Fruit fly (Drosophila melanogaster) whole organism, embryonic: ENCODE data around the gene HIPP1.

Experiments
- Asciz ChIP-seq: fragments of 200-800 bp; sonication (Bioruptor generic); optimal IDR thresholded peaks from 2 replicates; lab custom pipeline; 2017; ENCODE audit warnings: missing biosample characterization, mild to moderate bottlenecking, missing genetic modification characterization, missing genetic modification reagents
- CG10321 ChIP-seq: fragments of 200-800 bp; sonication (Bioruptor generic); IDR thresholded peaks from 2 replicates; pipeline ENCODE4 v1.3.6; 2022; ENCODE audit warnings: missing biosample characterization, missing genetic modification characterization
- CG10654 ChIP-seq: fragments of 200-800 bp; sonication (Bioruptor generic); optimal IDR thresholded peaks from 2 replicates; lab custom pipeline; 2016; ENCODE audit warnings: missing biosample characterization, missing genetic modification characterization
- CG13775 ChIP-seq: fragments of 200-800 bp; sonication (Bioruptor generic); optimal IDR thresholded peaks from 3 replicates; lab custom pipeline; 2017; ENCODE audit warnings: missing biosample characterization, mild to moderate bottlenecking, missing genetic modification characterization
- CG14965 ChIP-seq: fragments of 200-800 bp; sonication (Bioruptor generic); optimal IDR thresholded peaks from 2 replicates; lab custom pipeline; 2016; ENCODE audit warnings: missing biosample characterization, missing genetic modification characterization, borderline replicate concordance
- CG16779 ChIP-seq: fragments of 200-800 bp; sonication (Bioruptor generic); IDR thresholded peaks from 2 replicates; pipeline ENCODE4 v1.3.6; 2022; ENCODE audit warnings: missing biosample characterization, missing genetic modification characterization
- CG16863 ChIP-seq: fragments of 200-800 bp; sonication (Bioruptor generic); optimal IDR thresholded peaks from 3 replicates; lab custom pipeline; 2016; ENCODE audit warnings: missing biosample characterization, missing genetic modification characterization
- CG17912 ChIP-seq: fragments of 200-800 bp; sonication (Bioruptor generic); optimal IDR thresholded peaks from 2 replicates; lab custom pipeline; 2018; ENCODE audit warnings: missing biosample characterization, mild to moderate bottlenecking, missing genetic modification characterization
- CG18262 ChIP-seq: fragments of 200-800 bp; optimal IDR thresholded peaks from 3 replicates; lab custom pipeline; 2019; ENCODE audit warnings: missing biosample characterization, mild to moderate bottlenecking, missing genetic modification characterization, moderate library complexity
- CG18619 ChIP-seq: fragments of 200-800 bp; sonication (Bioruptor generic); optimal IDR thresholded peaks from 3 replicates; lab custom pipeline; 2017; ENCODE audit warnings: missing biosample characterization, mild to moderate bottlenecking, missing genetic modification characterization
- CG30431 ChIP-seq: fragments of 200-800 bp; sonication (Bioruptor generic); optimal IDR thresholded peaks from 2 replicates; lab custom pipeline; 2017; ENCODE audit warnings: missing biosample characterization, missing genetic modification characterization
- CG31365 ChIP-seq: fragments of 200-800 bp; sonication (Bioruptor generic); optimal IDR thresholded peaks from 2 replicates; lab custom pipeline; 2018; ENCODE audit warnings: missing biosample characterization, mild to moderate bottlenecking, missing genetic modification characterization
- CG31388 ChIP-seq: fragments of 200-800 bp; sonication (Bioruptor generic); optimal IDR thresholded peaks from 2 replicates; lab custom pipeline; 2016; ENCODE audit warnings: missing biosample characterization, missing genetic modification characterization
- CG31441 ChIP-seq: fragments of 200-800 bp; sonication (Bioruptor generic); IDR thresholded peaks from 2 replicates; pipeline ENCODE4 v1.3.6; 2022; ENCODE audit warnings: missing biosample characterization, missing genetic modification characterization
- CG32532 ChIP-seq: fragments of 200-800 bp; sonication (Bioruptor generic); IDR thresholded peaks from 2 replicates; pipeline ENCODE4 v1.3.6; 2022; ENCODE audit warnings: missing biosample characterization, missing genetic modification characterization
- CG3847 ChIP-seq: fragments of 200-800 bp; sonication (Bioruptor generic); IDR thresholded peaks from 2 replicates; pipeline ENCODE4 v1.3.6; 2022; ENCODE audit warnings: missing biosample characterization, missing genetic modification characterization
- CG3995 ChIP-seq: fragments of 200-800 bp; sonication (Bioruptor generic); optimal IDR thresholded peaks from 3 replicates; lab custom pipeline; 2016; ENCODE audit warnings: missing biosample characterization, missing genetic modification characterization
- CG7556 ChIP-seq: fragments of 200-800 bp; sonication (Bioruptor generic); optimal IDR thresholded peaks from 2 replicates; lab custom pipeline; 2017; ENCODE audit warnings: missing biosample characterization, mild to moderate bottlenecking, missing genetic modification characterization
- CG7786 ChIP-seq: fragments of 200-800 bp; sonication (Bioruptor generic); optimal IDR thresholded peaks from 2 replicates; lab custom pipeline; 2016; ENCODE audit warnings: missing biosample characterization, missing genetic modification characterization
- CG7928 ChIP-seq: fragments of 200-800 bp; sonication (Bioruptor generic); optimal IDR thresholded peaks from 2 replicates; lab custom pipeline; 2017; ENCODE audit warnings: missing biosample characterization, mild to moderate bottlenecking, missing genetic modification characterization
- CTCF ChIP-seq: fragments of 200-800 bp; sonication (Bioruptor generic); optimal IDR thresholded peaks from 2 replicates; lab custom pipeline; 2017; ENCODE audit warnings: missing biosample characterization, mild to moderate bottlenecking, missing genetic modification characterization, moderate library complexity
- CrebB ChIP-seq: fragments of 200-800 bp; sonication (Bioruptor generic); optimal IDR thresholded peaks from 3 replicates; lab custom pipeline; 2018; ENCODE audit warnings: missing biosample characterization, mild to moderate bottlenecking, missing genetic modification characterization
- D ChIP-seq, 2 experiments: fragments of 200-800 bp in 1 of 2; fragments of >200 bp in 1 of 2; sonication (Bioruptor generic) in 1 of 2; optimal IDR thresholded peaks; 2 replicates in 1 of 2; 3 replicates in 1 of 2; lab custom pipeline; 2017; ENCODE audit warnings: mild to moderate bottlenecking in 1 of 2, missing biosample characterization in 1 of 2, missing genetic modification characterization in 1 of 2, missing genetic modification reagents in 1 of 2
- D19A ChIP-seq: fragments of 200-800 bp; optimal IDR thresholded peaks from 3 replicates; lab custom pipeline; 2019; ENCODE audit warnings: missing biosample characterization, mild to moderate bottlenecking, missing genetic modification characterization, moderate library complexity
- Ets65A ChIP-seq: fragments of 200-800 bp; sonication (Bioruptor generic); peaks from one replicate; lab custom pipeline; 2016; ENCODE audit warnings: missing biosample characterization, missing genetic modification characterization
- HHEX ChIP-seq: fragments of 200-800 bp; sonication (Bioruptor generic); optimal IDR thresholded peaks from 3 replicates; lab custom pipeline; 2017; ENCODE audit warnings: missing biosample characterization, mild to moderate bottlenecking, missing genetic modification characterization, missing genetic modification reagents
- HLHmδ ChIP-seq: fragments of 200-800 bp; sonication (Bioruptor generic); optimal IDR thresholded peaks from 2 replicates; lab custom pipeline; 2018; ENCODE audit warnings: missing biosample characterization, mild to moderate bottlenecking, missing genetic modification characterization, moderate library complexity
- Myb ChIP-seq: fragments of 200-800 bp; sonication (Bioruptor generic); optimal IDR thresholded peaks from 2 replicates; lab custom pipeline; 2016; ENCODE audit warnings: missing biosample characterization, missing genetic modification characterization
- Neu2 ChIP-seq: fragments of 200-800 bp; sonication (Bioruptor generic); optimal IDR thresholded peaks from 3 replicates; lab custom pipeline; 2016; ENCODE audit warnings: missing biosample characterization, missing genetic modification characterization, borderline replicate concordance
- Nf-YB ChIP-seq: fragments of 200-800 bp; sonication (Bioruptor generic); optimal IDR thresholded peaks from 3 replicates; lab custom pipeline; 2019; ENCODE audit warnings: missing biosample characterization, mild to moderate bottlenecking, missing genetic modification characterization, moderate library complexity
- Optix ChIP-seq: fragments of 200-800 bp; sonication (Bioruptor generic); IDR thresholded peaks from 3 replicates; pipeline ENCODE4 v1.3.6; 2022; ENCODE audit warnings: missing biosample characterization, missing genetic modification characterization
- Ravus ChIP-seq: fragments of 200-800 bp; sonication (Bioruptor generic); IDR thresholded peaks from 2 replicates; pipeline ENCODE4 v1.3.6; 2022; ENCODE audit warnings: missing biosample characterization, missing genetic modification characterization
- Sox102F ChIP-seq: fragments of 200-800 bp; sonication (Bioruptor generic); optimal IDR thresholded peaks from 2 replicates; lab custom pipeline; 2018; ENCODE audit warnings: missing biosample characterization, mild to moderate bottlenecking, missing genetic modification characterization, moderate library complexity
- TFAM ChIP-seq: fragments of 200-800 bp; sonication (Bioruptor generic); optimal IDR thresholded peaks from 2 replicates; lab custom pipeline; 2017; ENCODE audit warnings: missing biosample characterization, missing genetic modification characterization, inconsistent platforms
- Taf1 ChIP-seq: fragments of 200-800 bp; sonication (Bioruptor generic); IDR thresholded peaks from 2 replicates; pipeline ENCODE4 v1.3.6; 2022; ENCODE audit warnings: missing biosample characterization, missing genetic modification characterization
- Xbp1 ChIP-seq: fragments of 200-800 bp; sonication (Bioruptor generic); optimal IDR thresholded peaks from 3 replicates; lab custom pipeline; 2016; ENCODE audit warnings: missing biosample characterization, mild to moderate bottlenecking, missing genetic modification characterization
- amos ChIP-seq: fragments of 200-800 bp; sonication (Bioruptor generic); IDR thresholded peaks from 2 replicates; pipeline ENCODE4 v1.3.6; 2022; ENCODE audit warnings: missing biosample characterization, missing genetic modification characterization; ENCODE audit not compliant: partially characterized antibody
- ara ChIP-seq: fragments of 200-800 bp; sonication (Bioruptor generic); IDR thresholded peaks from 2 replicates; pipeline ENCODE4 v1.3.6; 2022; ENCODE audit warnings: missing biosample characterization, missing genetic modification characterization
- bab2 ChIP-seq: fragments of 200-800 bp; sonication (Bioruptor generic); optimal IDR thresholded peaks from 2 replicates; lab custom pipeline; 2016; ENCODE audit warnings: missing biosample characterization, missing genetic modification characterization
- bbx ChIP-seq: fragments of 200-800 bp; sonication (Bioruptor generic); IDR thresholded peaks from 2 replicates; pipeline ENCODE4 v1.3.6; 2022; ENCODE audit warnings: missing biosample characterization, missing genetic modification characterization; ENCODE audit not compliant: partially characterized antibody
- chinmo ChIP-seq: fragments of 200-800 bp; sonication (Bioruptor generic); IDR thresholded peaks from 4 replicates; pipeline ENCODE4 v1.3.6; 2022; ENCODE audit warnings: missing biosample characterization, missing genetic modification characterization; ENCODE audit not compliant: partially characterized antibody
- esg ChIP-seq: fragments of 200-800 bp; sonication (Bioruptor generic); conservative IDR thresholded peaks from 2 replicates; pipeline ENCODE4 v1.3.6; 2022; ENCODE audit warnings: missing biosample characterization, missing genetic modification characterization
- inv ChIP-seq: fragments of 200-800 bp; sonication (Bioruptor generic); IDR thresholded peaks from 2 replicates; pipeline ENCODE4 v1.3.6; 2022; ENCODE audit warnings: missing biosample characterization, missing genetic modification characterization; ENCODE audit not compliant: partially characterized antibody
- jumu ChIP-seq: fragments of 200-800 bp; sonication (Bioruptor generic); optimal IDR thresholded peaks from 3 replicates; lab custom pipeline; 2016; ENCODE audit warnings: missing biosample characterization, missing genetic modification characterization
- lola ChIP-seq, 3 experiments: fragments of >200 bp in 2 of 3; fragments of 200-800 bp in 1 of 3; sonication (Bioruptor generic) in 1 of 3; optimal IDR thresholded peaks; 2 replicates each; lab custom pipeline; 2017 to 2019; ENCODE audit warnings: missing biosample characterization in 3 of 3, missing genetic modification characterization in 3 of 3, mild to moderate bottlenecking in 1 of 3, moderate library complexity in 1 of 3
- org-1 ChIP-seq: fragments of 200-800 bp; sonication (Bioruptor generic); optimal IDR thresholded peaks from 2 replicates; lab custom pipeline; 2017; ENCODE audit warnings: missing biosample characterization, missing genetic modification characterization
- sens-2 ChIP-seq: fragments of 200-800 bp; sonication (Bioruptor generic); IDR thresholded peaks from 2 replicates; pipeline ENCODE4 v1.3.6; 2022; ENCODE audit warnings: missing biosample characterization, missing genetic modification characterization
- tio ChIP-seq: fragments of 200-800 bp; sonication (Bioruptor generic); optimal IDR thresholded peaks from 2 replicates; lab custom pipeline; 2017; ENCODE audit warnings: missing biosample characterization, missing genetic modification characterization, inconsistent platforms
- trh ChIP-seq: fragments of 200-800 bp; sonication (Bioruptor generic); optimal IDR thresholded peaks from 2 replicates; lab custom pipeline; 2016; ENCODE audit warnings: missing biosample characterization, missing genetic modification characterization
- zen ChIP-seq: fragments of 200-800 bp; sonication (Bioruptor generic); optimal IDR thresholded peaks from 3 replicates; lab custom pipeline; 2018; ENCODE audit warnings: missing biosample characterization, mild to moderate bottlenecking, missing genetic modification characterization, moderate library complexity

HIPP1 gene

dm6 chr3L:20798325-20798846 lies 11.1 kb upstream of the HIPP1 start, which contains the start of the genes CG3698 and tzn (continued):
- TF ChIP-seq CG14965 (GFP tag; lab: Kevin White, UChicago) = peak; percentile 40
- peak; percentile 76 for TF ChIP-seq CG7928
- peak; percentile 71 for TF ChIP-seq D19A (tag; lab: Kevin White, UChicago)
- peak; percentile 16 for TF ChIP-seq D (optimal IDR thresholded peaks at IDR 0.05; lab: Kevin White, UChicago)
- peak; percentile 94 for TF ChIP-seq D (GFP tag; optimal IDR thresholded peaks at IDR 0.05; lab: Kevin White, UChicago)
- TF ChIP-seq amos (GFP tag; lab: Robert Waterston, UW) = no peak
- TF ChIP-seq CG7786 (GFP tag; lab: Kevin White, UChicago) = peak; percentile 62
- TF ChIP-seq sens-2 = peak; percentile 95
- TF ChIP-seq lola (GFP tag; optimal IDR thresholded peaks at IDR 0.05; lab: Kevin White, UChicago) = peak in 1 of 3 experiments; percentile 75
- peak; percentile 95 for TF ChIP-seq CG10654 (GFP tag; lab: Kevin White, UChicago)
- peak; percentile 96 for TF ChIP-seq CG30431 (GFP tag; lab: Kevin White, UChicago)
- peak; percentile 83 for TF ChIP-seq CG31365 (tag; lab: Kevin White, UChicago)
- TF ChIP-seq tio (GFP tag; lab: Kevin White, UChicago) = peak; percentile 87
- TF ChIP-seq CG31441 (GFP tag; lab: Robert Waterston, UW) = no peak; the same call in 1 of the 2 replicates
- no peak for TF ChIP-seq inv (GFP tag; lab: Robert Waterston, UW)
- TF ChIP-seq CG31388 (GFP tag; lab: Kevin White, UChicago) = peak; percentile 77
- peak; percentile 81 for TF ChIP-seq Taf1 (GFP tag; lab: Robert Waterston, UW)
- peak; percentile 98 for TF ChIP-seq CG17912 (GFP tag; lab: Kevin White, UChicago)
- peak; percentile 77 for TF ChIP-seq bab2 (GFP tag; lab: Kevin White, UChicago)
- TF ChIP-seq Ravus = peak; percentile 75
- peak; percentile 70 for TF ChIP-seq TFAM (GFP tag; lab: Kevin White, UChicago)
- no peak for TF ChIP-seq Sox102F (GFP tag; lab: Kevin White, UChicago)
- peak; percentile 94 for TF ChIP-seq trh (GFP tag; lab: Kevin White, UChicago)
- peak; percentile 84 for TF ChIP-seq CG18262 (tag; lab: Kevin White, UChicago)
- TF ChIP-seq org-1 (GFP tag; lab: Kevin White, UChicago) = peak; percentile 90
- no peak for TF ChIP-seq Neu2 (GFP tag; lab: Kevin White, UChicago)
- TF ChIP-seq zen (tag; lab: Kevin White, UChicago) = peak; percentile 94
- TF ChIP-seq CG18619 = peak; percentile 96
- peak; percentile 82 for TF ChIP-seq CG7556
- peak; percentile 72 for TF ChIP-seq esg (GFP tag; lab: Robert Waterston, UW)
- peak; percentile 93 for TF ChIP-seq CG3847
- peak; percentile 92 for TF ChIP-seq HLHmδ (GFP tag; lab: Kevin White, UChicago)
- peak; percentile 94 for TF ChIP-seq CTCF (GFP tag; lab: Kevin White, UChicago)
- peak; percentile 84 for TF ChIP-seq CG16779
- peak; percentile 94 for TF ChIP-seq Asciz (GFP tag; lab: Kevin White, UChicago)
- TF ChIP-seq CG10321 (GFP tag; lab: Robert Waterston, UW) = peak; percentile 80
- no peak for TF ChIP-seq chinmo (GFP tag; lab: Robert Waterston, UW)
- TF ChIP-seq Myb (GFP tag; lab: Kevin White, UChicago) = peak; percentile 78
- TF ChIP-seq Xbp1 (GFP tag; lab: Kevin White, UChicago) = peak; percentile 94
- peak; percentile 81 for TF ChIP-seq CG3995
- TF ChIP-seq CG13775 = peak; percentile 97
- TF ChIP-seq CrebB (tag; lab: Kevin White, UChicago) = peak; percentile 90
- TF ChIP-seq CG32532 = peak; percentile 96
- TF ChIP-seq CG16863 (GFP tag; lab: Kevin White, UChicago) = peak; percentile 72
- peak; percentile 52 for TF ChIP-seq jumu
- peak; percentile 90 for TF ChIP-seq Optix
- peak; percentile 85 for TF ChIP-seq ara (GFP tag; lab: Robert Waterston, UW)
- TF ChIP-seq Ets65A (GFP tag; lab: Kevin White, UChicago) = peak; percentile 100
- TF ChIP-seq HHEX (GFP tag; lab: Kevin White, UChicago) = peak; percentile 96
- peak; percentile 77 for TF ChIP-seq Nf-YB
- no peak for TF ChIP-seq bbx (GFP tag; lab: Robert Waterston, UW)
